Worm (Caenorhabditis elegans) whole organism, late embryonic: ENCODE results near the gene atg-2.

ENCODE experiments used
- C08G9.2 ChIP-seq: sonication (generic microtip); optimal IDR thresholded peaks from 2 replicates; lab custom pipeline; 2016; ENCODE audit warnings: mild to moderate bottlenecking, missing genetic modification characterization, moderate library complexity, missing compliant biosample characterization
- C38D4.7 ChIP-seq: fragments of 200-800 bp; sonication (Bioruptor generic); optimal IDR thresholded peaks from 2 replicates; lab custom pipeline; 2018; ENCODE audit warnings: mild to moderate bottlenecking, missing genetic modification characterization, moderate library complexity, missing compliant biosample characterization
- K02D7.2 ChIP-seq: sonication (generic microtip); optimal IDR thresholded peaks from 2 replicates; lab custom pipeline; 2017; ENCODE audit warnings: mild to moderate bottlenecking, missing genetic modification characterization, missing compliant biosample characterization
- K09A11.1 ChIP-seq: sonication (generic microtip); optimal IDR thresholded peaks from 2 replicates; lab custom pipeline; 2017; ENCODE audit warnings: antibody characterized with exemption, mild to moderate bottlenecking, missing genetic modification characterization, missing compliant biosample characterization; ENCODE audit not compliant: insufficient read depth
- Y22D7AL.16 ChIP-seq: sonication (generic microtip); optimal IDR thresholded peaks from 2 replicates; lab custom pipeline; 2016; ENCODE audit warnings: missing genetic modification characterization, missing compliant biosample characterization
- ceh-18 ChIP-seq: sonication (generic microtip); optimal IDR thresholded peaks from 2 replicates; lab custom pipeline; 2016; ENCODE audit warnings: missing genetic modification characterization, missing compliant biosample characterization
- ceh-31 ChIP-seq: sonication (generic microtip); optimal IDR thresholded peaks from 2 replicates; lab custom pipeline; 2016; ENCODE audit warnings: missing genetic modification characterization, missing compliant biosample characterization
- che-1 ChIP-seq: sonication (generic microtip); optimal IDR thresholded peaks from 2 replicates; lab custom pipeline; 2016; ENCODE audit warnings: mild to moderate bottlenecking, missing genetic modification characterization, missing compliant biosample characterization
- elt-4 ChIP-seq: sonication (generic microtip); optimal IDR thresholded peaks from 2 replicates; lab custom pipeline; 2016; ENCODE audit warnings: missing genetic modification characterization, missing compliant biosample characterization
- eyg-1 ChIP-seq: sonication (generic microtip); optimal IDR thresholded peaks from 2 replicates; lab custom pipeline; 2016; ENCODE audit warnings: missing genotype, missing genetic modification characterization, missing compliant biosample characterization
- fax-1 ChIP-seq: sonication (generic microtip); optimal IDR thresholded peaks from 2 replicates; lab custom pipeline; 2016; ENCODE audit warnings: missing genotype, missing genetic modification characterization, missing compliant biosample characterization
- fkh-10 ChIP-seq: fragments of 150-350 bp; optimal IDR thresholded peaks from 2 replicates; lab custom pipeline; 2014; ENCODE audit warnings: missing biosample characterization, missing genetic modification reagents, missing genetic modification characterization
- fkh-6 ChIP-seq: sonication (generic microtip); optimal IDR thresholded peaks from 2 replicates; lab custom pipeline; 2016; ENCODE audit warnings: missing genetic modification characterization, missing compliant biosample characterization
- hlh-15 ChIP-seq: sonication (generic microtip); optimal IDR thresholded peaks from 2 replicates; lab custom pipeline; 2016; ENCODE audit warnings: missing genetic modification characterization, missing compliant biosample characterization
- hlh-30 ChIP-seq: sonication (generic microtip); optimal IDR thresholded peaks from 2 replicates; lab custom pipeline; 2017; ENCODE audit warnings: antibody characterized with exemption, missing genetic modification characterization, missing compliant biosample characterization; ENCODE audit not compliant: insufficient read depth
- hlh-8 ChIP-seq: sonication (generic microtip); optimal IDR thresholded peaks from 2 replicates; lab custom pipeline; 2016; ENCODE audit warnings: missing genotype, missing genetic modification characterization, missing compliant biosample characterization
- lim-6 ChIP-seq: sonication (generic microtip); optimal IDR thresholded peaks from 2 replicates; lab custom pipeline; 2016; ENCODE audit warnings: missing genetic modification characterization, missing compliant biosample characterization
- lin-11 ChIP-seq: fragments of 200-800 bp; sonication (Bioruptor generic); optimal IDR thresholded peaks from 2 replicates; lab custom pipeline; 2018; ENCODE audit warnings: mild to moderate bottlenecking, missing genetic modification characterization, missing compliant biosample characterization
- madf-2 ChIP-seq: sonication (generic microtip); optimal IDR thresholded peaks from 2 replicates; lab custom pipeline; 2017; ENCODE audit warnings: missing genetic modification characterization, missing compliant biosample characterization
- mec-3 ChIP-seq: sonication (generic microtip); optimal IDR thresholded peaks from 2 replicates; lab custom pipeline; 2016; ENCODE audit warnings: borderline replicate concordance, missing genetic modification characterization, missing compliant biosample characterization
- nfya-1 ChIP-seq: sonication (generic microtip); optimal IDR thresholded peaks from 2 replicates; lab custom pipeline; 2017; ENCODE audit warnings: missing genetic modification characterization, mild to moderate bottlenecking, missing compliant biosample characterization, antibody characterized with exemption, moderate library complexity
- nhr-11 ChIP-seq: fragments of 150-350 bp; optimal IDR thresholded peaks from 2 replicates; lab custom pipeline; 2014; ENCODE audit warnings: missing biosample characterization, missing genetic modification characterization
- nhr-232 ChIP-seq: sonication (generic microtip); optimal IDR thresholded peaks from 2 replicates; lab custom pipeline; 2016; ENCODE audit warnings: missing genetic modification characterization, missing compliant biosample characterization
- pax-1 ChIP-seq: fragments of 150-350 bp; optimal IDR thresholded peaks from 2 replicates; lab custom pipeline; 2014; ENCODE audit warnings: missing biosample characterization, missing genetic modification characterization
- pha-4 ChIP-seq: fragments of 150-350 bp; optimal IDR thresholded peaks from 2 replicates; lab custom pipeline; 2018; ENCODE audit warnings: missing biosample characterization, missing genetic modification reagents, missing genetic modification characterization
- pqm-1 ChIP-seq: sonication (generic microtip); optimal IDR thresholded peaks from 2 replicates; lab custom pipeline; 2016; ENCODE audit warnings: missing genetic modification characterization, missing compliant biosample characterization
- pros-1 ChIP-seq: fragments of 150-350 bp; optimal IDR thresholded peaks from 2 replicates; lab custom pipeline; 2014; ENCODE audit warnings: missing biosample characterization, missing genetic modification reagents, missing genetic modification characterization
- ref-2 ChIP-seq: sonication (generic microtip); optimal IDR thresholded peaks from 2 replicates; lab custom pipeline; 2016; ENCODE audit warnings: missing genetic modification characterization, missing compliant biosample characterization
- sdc-2 ChIP-seq: sonication (generic microtip); optimal IDR thresholded peaks from 2 replicates; lab custom pipeline; 2016; ENCODE audit warnings: missing genotype, missing genetic modification characterization, missing compliant biosample characterization
- sox-2 ChIP-seq: fragments of 200-800 bp; sonication (Bioruptor generic); IDR thresholded peaks from 2 replicates; pipeline ENCODE4 v1.3.6; 2022; ENCODE audit warnings: missing genetic modification reagents, missing genetic modification characterization, missing compliant biosample characterization
- sox-4 ChIP-seq: sonication (generic microtip); optimal IDR thresholded peaks from 2 replicates; lab custom pipeline; 2017; ENCODE audit warnings: mild to moderate bottlenecking, missing genetic modification characterization, inconsistent platforms, missing compliant biosample characterization
- syd-9 ChIP-seq: sonication (generic microtip); optimal IDR thresholded peaks from 2 replicates; lab custom pipeline; 2016; ENCODE audit warnings: mild to moderate bottlenecking, missing genetic modification characterization, moderate library complexity, missing compliant biosample characterization
- tbx-7 ChIP-seq: sonication (generic microtip); optimal IDR thresholded peaks from 2 replicates; lab custom pipeline; 2016; ENCODE audit warnings: missing genotype, missing genetic modification characterization, missing compliant biosample characterization
- ttx-3 ChIP-seq: sonication (generic microtip); optimal IDR thresholded peaks from 2 replicates; lab custom pipeline; 2016; ENCODE audit warnings: missing genetic modification reagents, missing genetic modification characterization, missing compliant biosample characterization
- unc-3 ChIP-seq, 2 experiments: fragments of 200-800 bp in 1 of 2; sonication (Bioruptor generic) in 1 of 2; sonication (generic microtip) in 1 of 2; conservative IDR thresholded peaks in 1 of 2; optimal IDR thresholded peaks in 1 of 2; 2 replicates each; pipeline versions ENCODE4 v1.3.6 to Lab custom; 2016 to 2022; ENCODE audit warnings: missing compliant biosample characterization in 2 of 2, missing genetic modification characterization in 2 of 2, missing genetic modification reagents in 1 of 2
- unc-55 ChIP-seq: sonication (generic microtip); optimal IDR thresholded peaks from 2 replicates; lab custom pipeline; 2017; ENCODE audit warnings: missing biosample characterization, missing genetic modification reagents, missing genetic modification characterization
- unc-86 ChIP-seq: sonication (generic microtip); optimal IDR thresholded peaks from 2 replicates; lab custom pipeline; 2016; ENCODE audit warnings: missing genetic modification characterization, missing compliant biosample characterization

atg-2 gene

DNA sequence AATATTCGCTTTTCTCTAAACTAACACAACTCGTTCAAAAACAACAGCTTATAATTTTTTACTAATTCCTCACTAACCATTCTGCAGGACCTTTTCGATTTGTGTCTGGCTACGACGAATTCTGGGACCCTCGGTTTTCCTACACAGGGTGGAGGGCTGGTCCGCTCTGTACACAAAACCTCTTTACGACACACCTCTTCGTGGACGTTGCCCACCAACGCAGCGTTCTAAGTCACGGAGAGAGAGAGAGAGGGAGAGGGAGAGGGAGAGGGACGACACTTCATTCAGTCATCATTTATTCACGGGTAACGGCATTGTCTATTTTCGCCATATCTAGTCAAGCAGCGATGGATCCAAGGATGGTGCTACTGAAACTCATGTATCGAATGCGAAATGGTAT lies at the start of gene atg-2:
TSS of gene atg-2 (plus strand) at position 301 of the 400 bp plus-strand sequence.
- peak; percentile 29 for TF ChIP-seq ceh-31 (tag; lab: Kevin White, UChicago)
- no peak for TF ChIP-seq fax-1 (tag; lab: Kevin White, UChicago)
- peak; percentile 15 for TF ChIP-seq nfya-1
- peak; percentile 37 for TF ChIP-seq sdc-2 (tag; lab: Kevin White, UChicago)
- TF ChIP-seq, all 69 proteins: peak for 3

DNA sequence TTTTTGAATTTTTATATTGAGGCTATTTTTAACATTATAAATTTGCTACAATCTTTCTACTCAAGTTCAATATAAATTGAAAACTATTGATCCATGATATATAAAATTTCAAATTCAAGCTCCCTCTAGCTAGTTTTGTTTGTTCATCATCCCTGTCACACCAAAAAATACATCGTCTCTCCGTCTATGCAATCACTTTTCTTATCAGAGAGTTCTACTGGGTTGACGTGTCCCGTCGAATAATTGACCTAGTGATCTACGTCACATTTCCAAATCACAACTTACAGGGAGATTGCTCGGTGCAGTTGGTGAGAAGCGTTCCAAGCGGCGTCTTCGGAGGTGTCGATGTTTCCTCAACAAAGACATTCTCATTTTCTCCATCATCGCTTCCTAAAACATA lies 45.4 kb upstream of the atg-2 start:
- TF ChIP-seq lim-6 (tag; lab: Kevin White, UChicago) (no peak), hlh-30 (no peak)

DNA sequence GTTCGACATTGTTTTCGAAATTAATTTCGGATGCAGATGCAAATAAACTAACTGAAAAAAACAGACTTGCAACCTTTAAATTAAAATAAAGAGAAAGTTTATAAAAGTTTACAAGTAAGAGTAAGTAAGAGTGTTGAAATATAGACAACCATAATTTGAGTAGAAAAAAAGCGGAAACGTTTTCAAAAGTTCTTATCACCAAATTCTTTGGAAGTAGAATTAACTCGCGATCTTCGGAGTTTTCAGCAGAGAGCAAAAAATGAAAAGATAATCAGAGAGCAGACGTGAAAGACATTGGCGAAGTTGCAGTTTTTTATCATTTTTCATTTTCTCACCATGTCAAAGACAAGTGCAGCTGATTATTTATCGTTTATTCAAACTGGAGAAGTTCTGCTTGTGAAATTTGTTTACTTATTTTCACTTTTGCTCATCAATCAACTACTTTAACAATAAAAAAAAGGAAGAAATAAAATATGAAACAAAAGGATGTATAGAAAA lies 44.8 kb upstream of the atg-2 start, which contains the start of gene abts-4:
TSS of gene abts-4 (minus strand) at position 51 of the 498 bp plus-strand sequence.
- TF ChIP-seq elt-4 (tag; lab: Kevin White, UChicago), result no peak
- TF ChIP-seq nhr-11, result no peak
- no peak for TF ChIP-seq ttx-3 (tag; lab: Kevin White, UChicago)
- no peak for TF ChIP-seq ceh-31 (tag; lab: Kevin White, UChicago)
- TF ChIP-seq sdc-2 (tag; lab: Kevin White, UChicago), result no peak

DNA sequence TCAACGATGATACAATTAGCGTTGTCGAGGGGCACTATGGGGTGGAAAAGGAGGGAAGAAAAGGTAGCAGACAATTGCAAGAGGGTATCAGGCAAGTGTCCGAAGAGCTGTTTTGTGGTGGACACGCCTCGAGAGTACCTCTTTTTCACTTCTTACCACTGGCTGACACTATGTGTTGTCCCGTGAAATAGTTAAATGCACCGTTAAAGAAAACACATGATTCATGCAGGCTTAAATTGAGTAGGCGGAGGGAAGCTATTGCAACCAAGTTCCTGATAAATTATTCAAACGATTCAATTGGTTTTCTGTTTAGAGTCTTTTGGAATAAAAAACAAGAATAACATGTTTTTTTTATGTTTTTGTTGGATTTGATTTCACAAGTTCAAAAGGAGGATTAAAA lies 28.5 kb upstream of the atg-2 start, which contains the start of gene irk-1:
TSS of gene irk-1 (minus strand) at position 101 of the 400 bp plus-strand sequence.
- TF ChIP-seq sox-2 (GFP tag; lab: Robert Waterston, UW), result no peak
- no peak for TF ChIP-seq unc-55 (GFP tag; lab: Kevin White, UChicago)
- TF ChIP-seq unc-3 (GFP tag; conservative IDR thresholded peaks at IDR 0.05; lab: Robert Waterston, UW), result no peak
- no peak for TF ChIP-seq unc-3 (tag; optimal IDR thresholded peaks at IDR 0.05; lab: Kevin White, UChicago)
- TF ChIP-seq sox-4, result no peak
- no peak for TF ChIP-seq eyg-1 (tag; lab: Kevin White, UChicago)
- no peak for TF ChIP-seq C08G9.2 (tag; lab: Kevin White, UChicago)
- TF ChIP-seq nhr-11, result no peak
- no peak for TF ChIP-seq lim-6 (tag; lab: Kevin White, UChicago)
- TF ChIP-seq hlh-30, result no peak
- TF ChIP-seq fkh-10 (GFP tag; lab: Kevin White, UChicago), result no peak
- no peak for TF ChIP-seq mec-3 (tag; lab: Kevin White, UChicago)
- TF ChIP-seq C38D4.7 (GFP tag; lab: Kevin White, UChicago), result no peak
- no peak for TF ChIP-seq pha-4 (tag; lab: Kevin White, UChicago)
- TF ChIP-seq nhr-232 (tag; lab: Kevin White, UChicago), result no peak
- no peak for TF ChIP-seq hlh-15 (tag; lab: Kevin White, UChicago)
- no peak for TF ChIP-seq lin-11 (tag; lab: Kevin White, UChicago)
- TF ChIP-seq K09A11.1 (tag; lab: Kevin White, UChicago), result no peak

DNA sequence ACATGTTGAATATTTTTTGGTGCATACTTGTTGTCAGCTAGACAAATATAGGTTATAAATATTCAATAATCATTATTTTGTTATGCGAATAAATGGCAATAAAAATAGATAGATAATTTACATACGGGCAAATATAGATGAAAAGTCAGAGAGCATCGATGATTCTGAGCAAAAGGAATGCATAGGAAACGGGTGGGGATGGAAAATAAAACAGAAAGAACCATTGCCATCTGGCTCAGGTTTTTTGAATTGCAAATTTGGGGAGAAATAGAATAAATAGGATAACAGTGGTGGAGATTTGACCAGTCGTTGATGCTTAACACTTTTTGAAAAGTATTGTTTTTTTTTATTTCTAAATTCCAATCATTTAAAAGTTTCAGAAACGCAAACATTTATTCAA lies 23.7 kb upstream of the atg-2 start, which contains the start of gene idpp-6:
TSS of gene idpp-6 (plus strand) at position 301 of the 400 bp plus-strand sequence.
- TF ChIP-seq madf-2 (tag; lab: Kevin White, UChicago) (no peak), nhr-11 (no peak), syd-9 (no peak), C38D4.7 (GFP tag; lab: Kevin White, UChicago) (no peak), che-1 (tag; lab: Kevin White, UChicago) (no peak), K02D7.2 (tag; lab: Kevin White, UChicago) (no peak), unc-86 (tag; lab: Kevin White, UChicago) (no peak), pax-1 (tag; lab: Kevin White, UChicago) (no peak), ceh-18 (no peak), tbx-7 (no peak), ref-2 (tag; lab: Kevin White, UChicago) (no peak), pqm-1 (tag; lab: Kevin White, UChicago) (no peak), pros-1 (tag; lab: Kevin White, UChicago) (no peak), Y22D7AL.16 (tag; lab: Kevin White, UChicago) (no peak), K09A11.1 (tag; lab: Kevin White, UChicago) (no peak), eyg-1 (tag; lab: Kevin White, UChicago) (no peak), hlh-8 (tag; lab: Kevin White, UChicago) (no peak), fkh-6 (tag; lab: Kevin White, UChicago) (no peak), fkh-10 (GFP tag; lab: Kevin White, UChicago) (no peak)
